Worm (Caenorhabditis elegans): Measurements from ENCODE around the gene ZK418.7.
"Not testable (repeated sequence)": the region's sequence is repeated elsewhere in the genome, so short reads cannot be mapped to it uniquely, and the experiment has no call there.

ZK418.7 gene

ce11 chrIII:7080689-7081088 lies at the start of gene ZK418.7:
ZK418.7 (minus strand) TSS chrIII:7080789.
- TF ChIP-seq aptf-2 (GFP tag; conservative IDR thresholded peaks at IDR 0.05) (no peak), F49E8.2 (tag; optimal IDR thresholded peaks at IDR 0.05; ENCODE audit: insufficient read depth) (no peak), mel-28 (tag; optimal IDR thresholded peaks at IDR 0.05; ENCODE audit: borderline replicate concordance) (no peak), nhr-27 (tag; optimal IDR thresholded peaks at IDR 0.05) (no peak), F55B11.4 (tag; optimal IDR thresholded peaks at IDR 0.05; ENCODE audit: borderline replicate concordance, insufficient read depth) (no peak), ccch-3 (GFP tag; optimal IDR thresholded peaks at IDR 0.05) (no peak), lsl-1 (GFP tag; optimal IDR thresholded peaks at IDR 0.05) (no peak), snpc-1.1 (tag; optimal IDR thresholded peaks at IDR 0.05; ENCODE audit: insufficient read depth) (no peak), lsy-27 (tag; optimal IDR thresholded peaks at IDR 0.05; ENCODE audit: borderline replicate concordance, insufficient read depth) (no peak), cebp-1 (GFP tag; IDR thresholded peaks at IDR 0.05) (no peak), cebp-1 (tag; optimal IDR thresholded peaks at IDR 0.05) (no peak), nhr-120 (GFP tag; IDR thresholded peaks at IDR 0.05) (no peak), lin-54 (GFP tag; optimal IDR thresholded peaks at IDR 0.05) (no peak), sptf-2 (GFP tag; optimal IDR thresholded peaks at IDR 0.05) (no peak), rpc-1 (optimal IDR thresholded peaks at IDR 0.05) (no peak), rpc-1 (tag; optimal IDR thresholded peaks at IDR 0.05) (no peak), T26A5.8 (tag; optimal IDR thresholded peaks at IDR 0.05) (no peak), zfh-2 (GFP tag; conservative IDR thresholded peaks at IDR 0.05) (no peak), ZK185.1 (tag; optimal IDR thresholded peaks at IDR 0.05; ENCODE audit: poor library complexity, severe bottlenecking) (no peak), hsf-1 (GFP tag; IDR thresholded peaks at IDR 0.05) (no peak), nfya-2 (GFP tag; IDR thresholded peaks at IDR 0.05) (no peak)

DNA sequence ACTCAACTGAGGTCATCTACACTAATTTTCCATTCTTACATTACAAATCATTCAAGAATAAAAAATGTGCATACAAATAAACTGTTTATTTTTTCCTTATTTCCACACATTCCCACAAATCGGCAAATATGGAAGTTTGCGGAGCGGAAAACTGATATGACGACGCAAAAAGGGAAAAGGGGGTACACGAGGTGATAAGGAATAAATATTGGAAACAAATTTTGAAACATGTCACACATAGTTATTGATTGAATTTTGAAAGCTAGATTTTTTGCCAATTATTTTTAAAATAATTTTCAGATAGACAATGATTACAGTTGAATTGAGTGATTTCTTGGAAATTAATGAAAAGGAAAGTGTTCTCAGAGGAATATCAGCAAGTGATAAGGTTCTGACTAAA lies 48.0 kb upstream of the ZK418.7 start, which contains the start of gene viro-2:
viro-2 (plus strand) TSS at position 301 of the 400 bp plus-strand sequence.
- TF ChIP-seq somi-1 (GFP tag; optimal IDR thresholded peaks at IDR 0.05); egrh-3 (GFP tag; IDR thresholded peaks at IDR 0.05); pha-4 (tag; optimal IDR thresholded peaks at IDR 0.05): not testable (repeated sequence)

DNA sequence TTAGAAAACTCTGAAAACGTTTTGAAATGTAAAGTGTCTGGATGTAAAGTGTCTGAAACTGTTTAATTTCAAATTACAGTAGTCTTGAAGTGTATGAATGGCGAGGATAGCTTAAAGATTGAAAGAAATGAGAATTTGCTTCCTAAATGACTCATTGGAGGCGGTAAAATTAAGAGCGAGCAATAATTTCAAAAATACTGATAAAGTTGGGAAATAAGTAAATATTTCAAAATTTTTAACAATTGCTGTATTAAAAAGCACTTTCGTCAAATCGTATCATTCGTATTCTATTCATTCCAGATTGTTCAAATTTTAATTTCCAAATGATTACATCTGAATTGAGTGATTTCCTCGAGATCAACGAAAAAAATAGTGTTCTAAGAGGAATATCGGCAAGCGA lies 43.8 kb upstream of the ZK418.7 start, which contains the start of gene B0280.2:
B0280.2 (plus strand) TSS at position 301 of the 400 bp plus-strand sequence.
- TF ChIP-seq ceh-40 (GFP tag; IDR thresholded peaks at IDR 0.05) (no peak), let-607 (tag; optimal IDR thresholded peaks at IDR 0.05) (no peak), F55B11.4 (tag; optimal IDR thresholded peaks at IDR 0.05; ENCODE audit: borderline replicate concordance, insufficient read depth) (no peak), ets-4 (GFP tag; optimal IDR thresholded peaks at IDR 0.05) (no peak), tbx-9 (tag; optimal IDR thresholded peaks at IDR 0.05; ENCODE audit: borderline replicate concordance) (no peak), attf-5 (GFP tag; optimal IDR thresholded peaks at IDR 0.05) (no peak), K12H6.12 (tag; optimal IDR thresholded peaks at IDR 0.05) (no peak), hmg-1.2 (GFP tag; IDR thresholded peaks at IDR 0.05) (no peak), F52B5.7 (tag; optimal IDR thresholded peaks at IDR 0.05) (no peak), F49E8.2 (tag; optimal IDR thresholded peaks at IDR 0.05; ENCODE audit: insufficient read depth) (no peak)

DNA sequence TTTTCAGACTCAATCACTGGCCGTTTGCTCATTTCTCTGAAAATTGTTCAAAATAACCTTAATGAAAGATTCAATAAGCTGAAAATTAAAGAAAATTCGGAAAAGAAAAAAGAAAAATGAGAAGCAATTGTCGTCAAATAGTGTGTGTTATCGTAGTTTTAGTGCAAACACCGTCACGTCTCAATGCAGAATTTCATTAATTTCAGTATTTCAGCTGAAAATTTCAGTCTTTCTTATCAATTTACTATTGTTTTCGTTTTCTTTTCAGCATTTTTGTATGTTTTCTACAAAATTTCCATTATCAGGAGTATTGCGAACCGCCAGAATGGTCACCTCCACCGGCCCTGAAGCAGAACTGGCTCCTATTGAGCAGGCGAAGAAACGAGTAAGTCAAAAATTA lies 42.3 kb upstream of the ZK418.7 start, which contains the start of the genes B0280.9 and rpia-1:
B0280.9 (minus strand) TSS at position 36 of the 400 bp plus-strand sequence.
rpia-1 (plus strand) TSS at position 269 of the 400 bp plus-strand sequence.
- no peak for TF ChIP-seq mel-28 (tag; optimal IDR thresholded peaks at IDR 0.05; ENCODE audit: borderline replicate concordance)
- TF ChIP-seq F10E7.11 (tag; optimal IDR thresholded peaks at IDR 0.05), result no peak
- TF ChIP-seq lsl-1 (GFP tag; optimal IDR thresholded peaks at IDR 0.05), result peak; percentile 14
- no peak for TF ChIP-seq F33H1.4 (GFP tag; IDR thresholded peaks at IDR 0.05)
- no peak for TF ChIP-seq F57A8.1 (GFP tag; optimal IDR thresholded peaks at IDR 0.05)
- TF ChIP-seq ama-1 (optimal IDR thresholded peaks at IDR 0.05), result no peak
- no peak for TF ChIP-seq ama-1 (GFP tag; optimal IDR thresholded peaks at IDR 0.05)
- TF ChIP-seq snpc-1.1 (tag; optimal IDR thresholded peaks at IDR 0.05; ENCODE audit: insufficient read depth), result peak; percentile 32
- TF ChIP-seq cebp-1 (GFP tag; IDR thresholded peaks at IDR 0.05), result no peak
- peak; percentile 6 for TF ChIP-seq cebp-1 (tag; optimal IDR thresholded peaks at IDR 0.05)
- TF ChIP-seq nhr-27 (tag; optimal IDR thresholded peaks at IDR 0.05), result no peak
- no peak for TF ChIP-seq ztf-26 (tag; optimal IDR thresholded peaks at IDR 0.05)
- TF ChIP-seq dox-1 (GFP tag; IDR thresholded peaks at IDR 0.05), result no peak
- no peak for TF ChIP-seq chd-7 (tag; optimal IDR thresholded peaks at IDR 0.05)
- no peak for TF ChIP-seq lag-1 (GFP tag; IDR thresholded peaks at IDR 0.05)
- no peak for TF ChIP-seq xnd-1 (tag; optimal IDR thresholded peaks at IDR 0.05)
- TF ChIP-seq rpc-1 (optimal IDR thresholded peaks at IDR 0.05), result no peak
- no peak for TF ChIP-seq rpc-1 (tag; optimal IDR thresholded peaks at IDR 0.05)
- TF ChIP-seq snpc-3.4 (tag; optimal IDR thresholded peaks at IDR 0.05), result peak; percentile 12
